Fruit fly (Drosophila melanogaster) whole organism, embryonic: Measurements from ENCODE around the gene cic.
A peak's percentile ranks its signal among the peaks of the same experiment; 100 is the strongest.

Source experiments
- Ada2b ChIP-seq: fragments of 200-800 bp; sonication (Bioruptor generic); IDR thresholded peaks from 2 replicates; pipeline ENCODE4 v1.3.6; 2022; ENCODE audit warnings: missing biosample characterization, missing genetic modification characterization
- Atf3 ChIP-seq: fragments of 200-800 bp; sonication (Bioruptor generic); optimal IDR thresholded peaks from 3 replicates; lab custom pipeline; 2016; ENCODE audit warnings: missing biosample characterization, missing genetic modification characterization
- Blimp-1 ChIP-seq: fragments of 200-800 bp; sonication (Bioruptor generic); optimal IDR thresholded peaks from 3 replicates; lab custom pipeline; 2018; ENCODE audit warnings: missing biosample characterization, missing genetic modification characterization, mild to moderate bottlenecking, moderate library complexity, missing genetic modification reagents
- CG10274 ChIP-seq: fragments of 200-800 bp; sonication (Bioruptor generic); optimal IDR thresholded peaks from 3 replicates; lab custom pipeline; 2017; ENCODE audit warnings: missing biosample characterization, mild to moderate bottlenecking, missing genetic modification characterization
- CG11456 ChIP-seq: fragments of 200-800 bp; sonication (Bioruptor generic); IDR thresholded peaks from 3 replicates; pipeline ENCODE4 v1.3.6; 2022; ENCODE audit warnings: missing biosample characterization, missing genetic modification characterization
- CG13894 ChIP-seq: fragments of 200-800 bp; sonication (Bioruptor generic); optimal IDR thresholded peaks from 3 replicates; lab custom pipeline; 2018; ENCODE audit warnings: missing biosample characterization, mild to moderate bottlenecking, missing genetic modification characterization, moderate library complexity
- CG15073 ChIP-seq: fragments of 200-800 bp; sonication (Bioruptor generic); optimal IDR thresholded peaks from 2 replicates; lab custom pipeline; 2016; ENCODE audit warnings: missing biosample characterization, missing genetic modification characterization
- CG15696 ChIP-seq: fragments of 200-800 bp; sonication (Bioruptor generic); optimal IDR thresholded peaks from 2 replicates; lab custom pipeline; 2019; ENCODE audit warnings: missing biosample characterization, mild to moderate bottlenecking, missing genetic modification characterization, moderate library complexity
- CG17361 ChIP-seq: fragments of 200-800 bp; sonication (Bioruptor generic); IDR thresholded peaks from 3 replicates; pipeline ENCODE4 v1.3.6; 2022; ENCODE audit warnings: missing biosample characterization, missing genetic modification characterization
- CG17829 ChIP-seq: fragments of 200-800 bp; optimal IDR thresholded peaks from 2 replicates; lab custom pipeline; 2019; ENCODE audit warnings: missing biosample characterization, mild to moderate bottlenecking, missing genetic modification characterization, moderate library complexity
- CG2199 ChIP-seq: fragments of 200-800 bp; sonication (Bioruptor generic); IDR thresholded peaks from 3 replicates; pipeline ENCODE4 v1.3.6; 2022; ENCODE audit warnings: missing biosample characterization, missing genetic modification characterization
- CG31365 ChIP-seq: fragments of 200-800 bp; sonication (Bioruptor generic); optimal IDR thresholded peaks from 2 replicates; lab custom pipeline; 2018; ENCODE audit warnings: missing biosample characterization, mild to moderate bottlenecking, missing genetic modification characterization
- CG32772 ChIP-seq: fragments of 200-800 bp; sonication (Bioruptor generic); IDR thresholded peaks from 2 replicates; pipeline ENCODE4 v1.3.6; 2022; ENCODE audit warnings: missing biosample characterization, missing genetic modification characterization
- CG34422 ChIP-seq: fragments of 200-800 bp; sonication (Bioruptor generic); IDR thresholded peaks from 3 replicates; pipeline ENCODE4 v1.3.6; 2022; ENCODE audit warnings: missing biosample characterization, missing genetic modification characterization
- CG4360 ChIP-seq: fragments of 200-800 bp; sonication (Bioruptor generic); IDR thresholded peaks from 2 replicates; pipeline ENCODE4 v1.3.6; 2022; ENCODE audit warnings: missing biosample characterization, missing genetic modification characterization
- CG6683 ChIP-seq: fragments of 200-800 bp; sonication (Bioruptor generic); optimal IDR thresholded peaks from 2 replicates; lab custom pipeline; 2017; ENCODE audit warnings: missing biosample characterization, mild to moderate bottlenecking, missing genetic modification characterization, missing genetic modification reagents
- CG6689 ChIP-seq: fragments of 200-800 bp; sonication (Bioruptor generic); IDR thresholded peaks from 2 replicates; pipeline ENCODE4 v1.3.6; 2022; ENCODE audit warnings: missing biosample characterization, missing genetic modification characterization
- CG9727 ChIP-seq: fragments of 200-800 bp; sonication (Bioruptor generic); optimal IDR thresholded peaks from 3 replicates; lab custom pipeline; 2017; ENCODE audit warnings: missing biosample characterization, mild to moderate bottlenecking, missing genetic modification characterization
- Dek ChIP-seq: fragments of 200-800 bp; sonication (Bioruptor generic); optimal IDR thresholded peaks from 3 replicates; lab custom pipeline; 2019; ENCODE audit warnings: missing biosample characterization, mild to moderate bottlenecking, missing genetic modification characterization, moderate library complexity
- Ets65A ChIP-seq: fragments of 200-800 bp; sonication (Bioruptor generic); peaks from one replicate; lab custom pipeline; 2016; ENCODE audit warnings: missing biosample characterization, missing genetic modification characterization
- Fer1 ChIP-seq: fragments of 200-800 bp; sonication (Bioruptor generic); optimal IDR thresholded peaks from 2 replicates; lab custom pipeline; 2017; ENCODE audit warnings: missing biosample characterization, mild to moderate bottlenecking, missing genetic modification characterization
- Med ChIP-seq: fragments of 200-800 bp; sonication (Bioruptor generic); peaks from one replicate; lab custom pipeline; 2016; ENCODE audit warnings: missing biosample characterization, missing genetic modification characterization, mild to moderate bottlenecking, inconsistent platforms, moderate library complexity
- NFAT ChIP-seq: fragments of 200-800 bp; sonication (Bioruptor generic); IDR thresholded peaks from 2 replicates; pipeline ENCODE4 v1.3.6; 2022; ENCODE audit warnings: missing biosample characterization, missing genetic modification characterization
- Nf-YB ChIP-seq: fragments of 200-800 bp; sonication (Bioruptor generic); optimal IDR thresholded peaks from 3 replicates; lab custom pipeline; 2019; ENCODE audit warnings: missing biosample characterization, mild to moderate bottlenecking, missing genetic modification characterization, moderate library complexity
- Ssrp ChIP-seq: fragments of 200-800 bp; sonication (Bioruptor generic); optimal IDR thresholded peaks from 2 replicates; lab custom pipeline; 2018; ENCODE audit warnings: missing biosample characterization, mild to moderate bottlenecking, missing genetic modification characterization, moderate library complexity
- ato ChIP-seq: fragments of 200-800 bp; sonication (Bioruptor generic); IDR thresholded peaks from 2 replicates; pipeline ENCODE4 v1.3.6; 2022; ENCODE audit warnings: missing biosample characterization, missing genetic modification characterization; ENCODE audit not compliant: partially characterized antibody
- bigmax ChIP-seq: fragments of 200-800 bp; sonication (Bioruptor generic); optimal IDR thresholded peaks from 2 replicates; lab custom pipeline; 2018; ENCODE audit warnings: missing biosample characterization, mild to moderate bottlenecking, missing genetic modification characterization
- chinmo ChIP-seq: fragments of 200-800 bp; sonication (Bioruptor generic); IDR thresholded peaks from 4 replicates; pipeline ENCODE4 v1.3.6; 2022; ENCODE audit warnings: missing biosample characterization, missing genetic modification characterization; ENCODE audit not compliant: partially characterized antibody
- corto ChIP-seq: fragments of 200-800 bp; sonication (Bioruptor generic); optimal IDR thresholded peaks from 2 replicates; lab custom pipeline; 2016; ENCODE audit warnings: missing biosample characterization, mild to moderate bottlenecking, missing genetic modification characterization, moderate library complexity
- dmrt99B ChIP-seq: fragments of 200-800 bp; sonication (Bioruptor generic); optimal IDR thresholded peaks from 2 replicates; lab custom pipeline; 2018; ENCODE audit warnings: missing biosample characterization, mild to moderate bottlenecking, missing genetic modification characterization, moderate library complexity
- dpn ChIP-seq, 2 experiments: fragments of 200-800 bp; sonication (Bioruptor generic); optimal IDR thresholded peaks; 3 replicates each; lab custom pipeline; 2016; ENCODE audit warnings: missing biosample characterization in 2 of 2, missing genetic modification characterization in 2 of 2
- fd64A ChIP-seq: fragments of 200-800 bp; sonication (Bioruptor generic); optimal IDR thresholded peaks from 3 replicates; lab custom pipeline; 2018; ENCODE audit warnings: missing biosample characterization, mild to moderate bottlenecking, missing genetic modification characterization
- fd96Cb ChIP-seq: fragments of 200-800 bp; sonication (Bioruptor generic); optimal IDR thresholded peaks from 2 replicates; lab custom pipeline; 2018; ENCODE audit warnings: missing biosample characterization, mild to moderate bottlenecking, missing genetic modification characterization, moderate library complexity
- gt ChIP-seq: fragments of 200-800 bp; sonication (Bioruptor generic); IDR thresholded peaks from 2 replicates; pipeline ENCODE4 v1.3.6; 2022; ENCODE audit warnings: missing biosample characterization, missing genetic modification characterization
- lov ChIP-seq, 2 experiments: fragments of 200-800 bp in 1 of 2; fragments of >200 bp in 1 of 2; sonication (Bioruptor generic) in 1 of 2; IDR thresholded peaks in 1 of 2; optimal IDR thresholded peaks in 1 of 2; 2 replicates in 1 of 2; 3 replicates in 1 of 2; pipeline versions ENCODE4 v1.3.6 to Lab custom; 2017 to 2022; ENCODE audit warnings: missing biosample characterization in 1 of 2, missing genetic modification characterization in 1 of 2
- run ChIP-seq: fragments of 200-800 bp; sonication (Bioruptor generic); optimal IDR thresholded peaks from 3 replicates; lab custom pipeline; 2018; ENCODE audit warnings: missing biosample characterization, mild to moderate bottlenecking, missing genetic modification characterization
- scrt ChIP-seq: fragments of 200-800 bp; sonication (Bioruptor generic); optimal IDR thresholded peaks from 2 replicates; lab custom pipeline; 2018; ENCODE audit warnings: missing biosample characterization, mild to moderate bottlenecking, missing genetic modification characterization, moderate library complexity
- twi ChIP-seq: fragments of 200-800 bp; optimal IDR thresholded peaks from 2 replicates; lab custom pipeline; 2019; ENCODE audit warnings: missing biosample characterization, mild to moderate bottlenecking, missing genetic modification characterization, moderate library complexity
- usp ChIP-seq: fragments of >200 bp; optimal IDR thresholded peaks from 2 replicates; lab custom pipeline; 2017; ENCODE audit warnings: missing biosample characterization, missing genetic modification characterization
- zfh1 ChIP-seq: fragments of 200-800 bp; sonication (Bioruptor generic); IDR thresholded peaks from 3 replicates; pipeline ENCODE4 v1.3.6; 2022; ENCODE audit warnings: missing biosample characterization, missing genetic modification characterization

cic gene

dm6 chr3R:20254231-20255126, 1.9 kb downstream of the cic start (continued):
- TF ChIP-seq CG32772 (GFP tag; lab: Robert Waterston, UW): 0 out of 2 replicates have a peak, but pooled peaks have one; percentile 8
- peak; percentile 29; the same call in 1 of the 3 replicates for TF ChIP-seq CG17361 (GFP tag; lab: Robert Waterston, UW)
- 0 out of 3 replicates have a peak, but pooled peaks have one; percentile 25 for TF ChIP-seq CG34422 (GFP tag; lab: Robert Waterston, UW)
- TF ChIP-seq CG15696: no peak
- peak; percentile 63 for TF ChIP-seq Nf-YB (GFP tag; lab: Kevin White, UChicago)
- peak; percentile 6 for TF ChIP-seq CG9727 (GFP tag; lab: Kevin White, UChicago)
- no peak for TF ChIP-seq fd64A
- no peak for TF ChIP-seq CG6683 (GFP tag; lab: Kevin White, UChicago)
- TF ChIP-seq fd96Cb: peak; percentile 5
- TF ChIP-seq Med (GFP tag; lab: Kevin White, UChicago): peak; percentile 53
- TF ChIP-seq CG6689: peak; percentile 18; the same call in 1 of the 2 replicates
- TF ChIP-seq Ssrp: peak; percentile 36
- no peak for TF ChIP-seq corto (GFP tag; lab: Kevin White, UChicago)
- TF ChIP-seq CG4360 (GFP tag; lab: Robert Waterston, UW): peak; percentile 56
- no peak for TF ChIP-seq CG31365 (tag; lab: Kevin White, UChicago)
- TF ChIP-seq lov (optimal IDR thresholded peaks at IDR 0.05; lab: Kevin White, UChicago): no peak
- 0 out of 3 replicates have a peak, but pooled peaks have one; percentile 10 for TF ChIP-seq lov (GFP tag; IDR thresholded peaks at IDR 0.05; lab: Robert Waterston, UW)
- TF ChIP-seq chinmo: 0 out of 4 replicates have a peak, but pooled peaks have one; percentile 46
- TF ChIP-seq Blimp-1 (GFP tag; lab: Kevin White, UChicago): peak; percentile 33
- TF ChIP-seq Ets65A (GFP tag; lab: Kevin White, UChicago): no peak
- TF ChIP-seq bigmax (GFP tag; lab: Kevin White, UChicago): no peak

- TF ChIP-seq Ada2b (no peak), Atf3 (GFP tag; lab: Kevin White, UChicago) (no peak), gt (GFP tag; lab: Robert Waterston, UW) (no peak), zfh1 (no peak), CG15696 (no peak), CG17829 (tag; lab: Kevin White, UChicago) (no peak), usp (GFP tag; lab: Kevin White, UChicago) (no peak), dmrt99B (no peak), run (tag; lab: Kevin White, UChicago) (no peak), CG13894 (tag; lab: Kevin White, UChicago) (peak; percentile 93), NFAT (GFP tag; lab: Robert Waterston, UW) (no peak), CG2199 (peak; percentile 93), chinmo (0 out of 4 replicates have a peak, but pooled peaks have one; percentile 34), CG10274 (GFP tag; lab: Kevin White, UChicago) (peak; percentile 65), twi (tag; lab: Kevin White, UChicago) (peak; percentile 32), CG11456 (GFP tag; lab: Robert Waterston, UW) (no peak), Dek (tag; lab: Kevin White, UChicago) (no peak), CG15073 (GFP tag; lab: Kevin White, UChicago) (no peak), scrt (GFP tag; lab: Kevin White, UChicago) (no peak), dpn (GFP tag; optimal IDR thresholded peaks at IDR 0.05; lab: Kevin White, UChicago) (no peak), Fer1 (GFP tag; lab: Kevin White, UChicago) (no peak), ato (GFP tag; lab: Robert Waterston, UW) (no peak)
These were observed 3.9 kb downstream of the cic start for dm6 chr3R:20256278-20256979.
